Fruit fly (Drosophila melanogaster) whole organism, embryonic: ENCODE results near the gene CG16826.

ENCODE experiments used
- Adf1 ChIP-seq: fragments of 200-800 bp; sonication (Bioruptor generic); IDR thresholded peaks from 2 replicates; pipeline ENCODE4 v1.3.6; 2022; ENCODE audit warnings: missing biosample characterization, missing genetic modification characterization
- C15 ChIP-seq: fragments of 200-800 bp; sonication (Bioruptor generic); IDR thresholded peaks from 3 replicates; pipeline ENCODE4 v1.3.6; 2022; ENCODE audit warnings: missing biosample characterization, missing genetic modification characterization
- CG13287 ChIP-seq: fragments of 200-800 bp; sonication (Bioruptor generic); IDR thresholded peaks from 2 replicates; pipeline ENCODE4 v1.3.6; 2022; ENCODE audit warnings: missing biosample characterization, missing genetic modification characterization; ENCODE audit not compliant: partially characterized antibody
- CG13296 ChIP-seq: fragments of 200-800 bp; sonication (Bioruptor generic); optimal IDR thresholded peaks from 3 replicates; lab custom pipeline; 2018; ENCODE audit warnings: missing biosample characterization, mild to moderate bottlenecking, missing genetic modification characterization
- CG13894 ChIP-seq: fragments of 200-800 bp; sonication (Bioruptor generic); optimal IDR thresholded peaks from 3 replicates; lab custom pipeline; 2018; ENCODE audit warnings: missing biosample characterization, mild to moderate bottlenecking, missing genetic modification characterization, moderate library complexity
- CG31224 ChIP-seq: fragments of 200-800 bp; sonication (Bioruptor generic); IDR thresholded peaks from 2 replicates; pipeline ENCODE4 v1.3.6; 2022; ENCODE audit warnings: missing biosample characterization, missing genetic modification characterization
- CG32767 ChIP-seq: fragments of 200-800 bp; sonication (Bioruptor generic); IDR thresholded peaks from 2 replicates; pipeline ENCODE4 v1.3.6; 2022; ENCODE audit warnings: missing biosample characterization, missing genetic modification characterization
- CG6791 ChIP-seq: fragments of 200-800 bp; sonication (Bioruptor generic); IDR thresholded peaks from 3 replicates; pipeline ENCODE4 v1.3.6; 2022; ENCODE audit warnings: missing biosample characterization, missing genetic modification characterization; ENCODE audit not compliant: partially characterized antibody
- CG8388 ChIP-seq: fragments of 200-800 bp; sonication (Bioruptor generic); optimal IDR thresholded peaks from 2 replicates; lab custom pipeline; 2019; ENCODE audit warnings: missing biosample characterization, mild to moderate bottlenecking, missing genetic modification characterization, moderate library complexity
- CG9727 ChIP-seq: fragments of 200-800 bp; sonication (Bioruptor generic); optimal IDR thresholded peaks from 3 replicates; lab custom pipeline; 2017; ENCODE audit warnings: missing biosample characterization, mild to moderate bottlenecking, missing genetic modification characterization
- Dfd ChIP-seq, 2 experiments: fragments of >200 bp; optimal IDR thresholded peaks; 2 replicates each; lab custom pipeline; 2017; ENCODE audit warnings: missing biosample characterization in 2 of 2, missing genetic modification characterization in 2 of 2
- H15 ChIP-seq: fragments of 200-800 bp; sonication (Bioruptor generic); IDR thresholded peaks from 3 replicates; pipeline ENCODE4 v1.3.6; 2022; ENCODE audit warnings: missing biosample characterization, missing genetic modification characterization
- Hr78 ChIP-seq, 2 experiments: fragments of 200-800 bp in 1 of 2; fragments of >200 bp in 1 of 2; sonication (Bioruptor generic) in 1 of 2; optimal IDR thresholded peaks; 2 replicates each; lab custom pipeline; 2017 to 2019; ENCODE audit warnings: missing biosample characterization in 2 of 2, missing genetic modification characterization in 2 of 2, mild to moderate bottlenecking in 1 of 2, moderate library complexity in 1 of 2
- Max ChIP-seq: fragments of 200-800 bp; sonication (Bioruptor generic); optimal IDR thresholded peaks from 2 replicates; lab custom pipeline; 2016; ENCODE audit warnings: missing biosample characterization, mild to moderate bottlenecking, missing genetic modification characterization
- Nf-YC ChIP-seq: fragments of 200-800 bp; optimal IDR thresholded peaks from 3 replicates; lab custom pipeline; 2019; ENCODE audit warnings: missing biosample characterization, mild to moderate bottlenecking, missing genetic modification characterization, moderate library complexity
- Poxn ChIP-seq: fragments of 200-800 bp; sonication (Bioruptor generic); IDR thresholded peaks from 2 replicates; pipeline ENCODE4 v1.3.6; 2022; ENCODE audit warnings: missing biosample characterization, missing genetic modification characterization
- Ptx1 ChIP-seq: fragments of 200-800 bp; sonication (Bioruptor generic); IDR thresholded peaks from 2 replicates; pipeline ENCODE4 v1.3.6; 2022; ENCODE audit warnings: missing biosample characterization, missing genetic modification characterization
- Taf1 ChIP-seq: fragments of 200-800 bp; sonication (Bioruptor generic); IDR thresholded peaks from 2 replicates; pipeline ENCODE4 v1.3.6; 2022; ENCODE audit warnings: missing biosample characterization, missing genetic modification characterization
- bbx ChIP-seq: fragments of 200-800 bp; sonication (Bioruptor generic); IDR thresholded peaks from 2 replicates; pipeline ENCODE4 v1.3.6; 2022; ENCODE audit warnings: missing biosample characterization, missing genetic modification characterization; ENCODE audit not compliant: partially characterized antibody
- bigmax ChIP-seq: fragments of 200-800 bp; sonication (Bioruptor generic); optimal IDR thresholded peaks from 2 replicates; lab custom pipeline; 2018; ENCODE audit warnings: missing biosample characterization, mild to moderate bottlenecking, missing genetic modification characterization
- chif ChIP-seq, 2 experiments: fragments of 200-800 bp; sonication (Bioruptor generic); optimal IDR thresholded peaks; 3 replicates each; lab custom pipeline; 2016; ENCODE audit warnings: missing biosample characterization in 2 of 2, missing genetic modification characterization in 2 of 2
- emc ChIP-seq: fragments of 200-800 bp; sonication (Bioruptor generic); optimal IDR thresholded peaks from 2 replicates; lab custom pipeline; 2016; ENCODE audit warnings: missing biosample characterization, missing genetic modification characterization
- fd102C ChIP-seq: fragments of 200-800 bp; sonication (Bioruptor generic); optimal IDR thresholded peaks from 2 replicates; lab custom pipeline; 2018; ENCODE audit warnings: missing biosample characterization, mild to moderate bottlenecking, missing genetic modification characterization, moderate library complexity
- fd3F ChIP-seq: fragments of 200-800 bp; sonication (Bioruptor generic); optimal IDR thresholded peaks from 2 replicates; lab custom pipeline; 2018; ENCODE audit warnings: missing biosample characterization, mild to moderate bottlenecking, missing genetic modification characterization, moderate library complexity
- fru ChIP-seq: fragments of >200 bp; optimal IDR thresholded peaks from 2 replicates; lab custom pipeline; 2017
- lmd ChIP-seq: fragments of 200-800 bp; sonication (Bioruptor generic); IDR thresholded peaks from 2 replicates; pipeline ENCODE4 v1.3.6; 2022; ENCODE audit warnings: missing biosample characterization, missing genetic modification characterization
- slp2 ChIP-seq: fragments of 200-800 bp; sonication (Bioruptor generic); optimal IDR thresholded peaks from 2 replicates; lab custom pipeline; 2016; ENCODE audit warnings: missing biosample characterization, missing genetic modification characterization
- sna ChIP-seq: fragments of 200-800 bp; sonication (Bioruptor generic); IDR thresholded peaks from 2 replicates; pipeline ENCODE4 v1.3.6; 2022; ENCODE audit warnings: missing biosample characterization, missing genetic modification characterization; ENCODE audit not compliant: partially characterized antibody
- trh ChIP-seq: fragments of 200-800 bp; sonication (Bioruptor generic); optimal IDR thresholded peaks from 2 replicates; lab custom pipeline; 2016; ENCODE audit warnings: missing biosample characterization, missing genetic modification characterization
- usp ChIP-seq: fragments of >200 bp; optimal IDR thresholded peaks from 2 replicates; lab custom pipeline; 2017; ENCODE audit warnings: missing biosample characterization, missing genetic modification characterization

CG16826 gene

DNA sequence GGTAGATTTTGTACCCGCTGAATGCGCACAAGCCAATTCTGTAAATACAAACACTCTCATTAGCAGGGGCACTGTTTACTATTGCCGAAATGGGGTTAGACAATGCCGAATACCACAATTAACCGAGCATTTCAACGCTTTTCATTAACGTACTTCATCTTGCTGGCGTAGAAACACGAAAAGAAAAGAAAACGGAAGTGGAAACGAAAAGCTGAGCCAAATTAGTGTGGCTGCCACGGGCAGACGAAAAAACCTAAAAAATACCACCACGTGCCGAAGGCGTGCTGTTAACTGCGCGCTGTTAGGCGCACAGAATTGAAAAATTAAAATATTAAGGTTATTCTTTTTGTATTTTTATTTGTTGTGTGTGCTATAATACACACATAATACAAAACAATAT is 47.3 kb downstream of the CG16826 start, which contains the start of gene RpL24 (continued):
- TF ChIP-seq CG13894 (tag; lab: Kevin White, UChicago) (peak; percentile 85), chif (GFP tag; optimal IDR thresholded peaks at IDR 0.05; lab: Kevin White, UChicago) (peak; percentile 80 to 91), Ptx1 (GFP tag; lab: Robert Waterston, UW) (peak; percentile 78), Nf-YC (peak; percentile 78), emc (peak; percentile 82), CG6791 (GFP tag; lab: Robert Waterston, UW) (0 out of 3 replicates have a peak, but pooled peaks have one; percentile 29), Poxn (GFP tag; lab: Robert Waterston, UW) (no peak)

DNA sequence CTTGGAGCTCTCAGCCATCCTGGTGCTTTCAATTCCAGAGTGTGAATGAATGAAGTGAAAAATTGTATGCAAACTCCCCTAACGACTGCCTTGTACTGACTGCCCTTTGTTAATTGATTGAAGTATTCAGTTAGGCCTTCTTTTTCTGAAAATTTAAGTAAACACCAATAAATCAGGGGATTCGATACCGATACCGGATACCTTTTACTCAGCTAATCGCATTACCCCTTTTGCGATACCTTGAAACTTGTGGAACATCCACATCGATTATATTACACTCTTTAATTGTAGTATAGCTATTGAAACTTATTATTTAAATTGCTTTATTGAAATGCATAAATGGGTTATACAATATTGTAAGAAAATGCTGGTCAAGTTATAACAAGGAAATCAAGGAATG is 48.5 kb downstream of the CG16826 start, which contains the start of gene CG16957:
TSS of gene CG16957 (minus strand) at position 101 of the 400 bp plus-strand sequence.
- TF ChIP-seq fd3F (GFP tag; lab: Kevin White, UChicago) (no peak), Hr78 (GFP tag; optimal IDR thresholded peaks at IDR 0.05; lab: Kevin White, UChicago) (no peak), CG8388 (GFP tag; lab: Kevin White, UChicago) (no peak), H15 (GFP tag; lab: Robert Waterston, UW) (no peak), CG13287 (no peak)

DNA sequence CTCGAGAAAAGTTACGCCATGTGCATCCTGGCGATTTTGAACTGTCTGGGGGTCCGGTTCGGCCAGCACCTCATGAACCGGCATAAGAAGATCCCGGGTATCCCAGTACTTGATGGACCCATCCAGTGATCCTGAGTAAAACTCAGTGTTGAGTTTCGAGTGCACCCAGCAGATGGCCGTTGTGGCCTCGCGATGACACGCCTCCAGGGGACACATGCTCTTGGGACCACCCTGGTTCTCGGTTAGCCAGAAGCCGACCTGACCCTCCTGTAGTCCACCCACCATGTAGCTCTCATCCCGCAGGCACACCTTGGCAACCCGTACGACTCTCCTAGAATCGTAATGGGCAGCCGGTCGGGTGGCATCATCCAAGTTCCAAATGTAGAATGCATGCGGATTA is 49.8 kb downstream of the CG16826 start:
- TF ChIP-seq bbx (GFP tag; lab: Robert Waterston, UW) (no peak), lmd (GFP tag; lab: Robert Waterston, UW) (no peak), CG9727 (GFP tag; lab: Kevin White, UChicago) (no peak), C15 (GFP tag; lab: Robert Waterston, UW) (no peak), CG31224 (GFP tag; lab: Robert Waterston, UW) (no peak), fd3F (GFP tag; lab: Kevin White, UChicago) (no peak), CG32767 (GFP tag; lab: Robert Waterston, UW) (no peak), trh (GFP tag; lab: Kevin White, UChicago) (no peak), CG13296 (GFP tag; lab: Kevin White, UChicago) (no peak), Taf1 (GFP tag; lab: Robert Waterston, UW) (no peak), fru (lab: Kevin White, UChicago) (no peak), sna (GFP tag; lab: Robert Waterston, UW) (no peak), bigmax (GFP tag; lab: Kevin White, UChicago) (no peak), Adf1 (no peak), Dfd (GFP tag; optimal IDR thresholded peaks at IDR 0.05; lab: Kevin White, UChicago) (no peak), Max (no peak), slp2 (GFP tag; lab: Kevin White, UChicago) (no peak), fd102C (no peak), usp (GFP tag; lab: Kevin White, UChicago) (no peak)
